Fruit fly (Drosophila melanogaster): Measurements from ENCODE around the gene Acbp3.

Gene Acbp3

DNA sequence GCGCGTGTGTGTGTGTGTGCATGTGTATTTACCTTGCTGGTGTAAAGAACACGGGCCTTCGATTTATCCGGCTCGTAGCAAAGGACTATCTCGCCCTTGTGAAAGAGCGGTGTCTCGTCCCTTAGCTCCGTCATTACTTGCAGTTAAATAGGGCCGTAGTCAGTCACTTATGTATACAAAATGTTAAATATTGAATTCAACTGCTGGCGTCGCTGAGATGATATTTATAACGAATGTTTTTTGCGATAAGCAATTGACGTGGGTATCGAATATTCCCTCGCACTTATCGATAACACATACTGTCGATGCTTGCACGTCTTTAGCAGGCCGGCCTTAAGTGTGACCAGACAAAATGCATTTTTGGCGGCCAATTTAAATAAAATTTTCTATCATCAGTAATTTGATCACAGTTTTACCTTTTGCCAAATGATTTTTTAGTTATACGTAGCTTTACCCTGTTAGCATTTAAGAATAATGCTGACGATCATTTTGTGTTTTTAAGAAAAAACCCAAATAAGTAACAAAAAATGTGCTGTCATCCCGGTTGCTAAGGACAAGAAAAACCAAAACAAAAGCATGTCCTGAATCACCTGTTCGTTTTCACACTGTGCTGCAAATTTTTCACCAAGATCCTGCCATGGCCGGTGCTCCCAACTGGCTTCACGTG is 5.3 kb upstream of the Acbp3 start, which contains the start of the genes msl-3 and BBS1 (continued):
- TF ChIP-seq D19A (tag; optimal IDR thresholded peaks at IDR 0.05) (no peak), ro (GFP tag; IDR thresholded peaks at IDR 0.05) (no peak), mld (GFP tag; IDR thresholded peaks at IDR 0.05; ENCODE audit: partially characterized antibody) (0 out of 3 replicates have a peak, but pooled peaks have one; percentile 11), Dll (GFP tag; IDR thresholded peaks at IDR 0.05; ENCODE audit: partially characterized antibody) (peak; percentile 79), sna (GFP tag; IDR thresholded peaks at IDR 0.05; ENCODE audit: partially characterized antibody) (peak; percentile 29; the same call in 1 of the 2 replicates), Bgb (GFP tag; IDR thresholded peaks at IDR 0.05; ENCODE audit: partially characterized antibody) (peak; percentile 66; the same call in 1 of the 2 replicates), sug (tag; optimal IDR thresholded peaks at IDR 0.05) (peak; percentile 22), Sin3A (optimal IDR thresholded peaks at IDR 0.05) (peak; percentile 64), CG15514 (GFP tag; optimal IDR thresholded peaks at IDR 0.05) (peak; percentile 76), hb (GFP tag; IDR thresholded peaks at IDR 0.05; ENCODE audit: partially characterized antibody) (0 out of 3 replicates have a peak, but pooled peaks have one; percentile 61), cg (GFP tag; optimal IDR thresholded peaks at IDR 0.05) (peak; percentile 90), CG34224 (GFP tag; IDR thresholded peaks at IDR 0.05; ENCODE audit: partially characterized antibody) (peak; percentile 69), unc-4 (GFP tag; IDR thresholded peaks at IDR 0.05; ENCODE audit: partially characterized antibody) (peak; percentile 61), CG3281 (GFP tag; optimal IDR thresholded peaks at IDR 0.05) (peak; percentile 2), MBD-R2 (GFP tag; IDR thresholded peaks at IDR 0.05) (peak; percentile 69), stwl (tag; optimal IDR thresholded peaks at IDR 0.05) (peak; percentile 88), CG9797 (GFP tag; optimal IDR thresholded peaks at IDR 0.05) (peak; percentile 86), zen (tag; optimal IDR thresholded peaks at IDR 0.05) (peak; percentile 28), YL-1 (GFP tag; optimal IDR thresholded peaks at IDR 0.05) (peak; percentile 86), Hr51 (GFP tag; optimal IDR thresholded peaks at IDR 0.05) (no peak), inv (GFP tag; IDR thresholded peaks at IDR 0.05; ENCODE audit: partially characterized antibody) (peak; percentile 33; the same call in 1 of the 2 replicates), sens (GFP tag) (peak; percentile 73), BEAF-32 (GFP tag; optimal IDR thresholded peaks at IDR 0.05) (peak; percentile 71), pho (GFP tag; optimal IDR thresholded peaks at IDR 0.05) (peak; percentile 9), bbx (GFP tag; IDR thresholded peaks at IDR 0.05; ENCODE audit: partially characterized antibody) (peak; percentile 66; the same call in 1 of the 2 replicates), amos (GFP tag; IDR thresholded peaks at IDR 0.05; ENCODE audit: partially characterized antibody) (peak; percentile 72), ewg (GFP tag; optimal IDR thresholded peaks at IDR 0.05) (peak; percentile 47), CG5245 (GFP tag; optimal IDR thresholded peaks at IDR 0.05) (no peak), ab (GFP tag; optimal IDR thresholded peaks at IDR 0.05) (no peak), Sry-δ (GFP tag; optimal IDR thresholded peaks at IDR 0.05) (peak; percentile 97), CG12744 (GFP tag; optimal IDR thresholded peaks at IDR 0.05) (no peak), hbn (GFP tag; IDR thresholded peaks at IDR 0.05; ENCODE audit: partially characterized antibody) (0 out of 2 replicates have a peak, but pooled peaks have one; percentile 52), CG4617 (GFP tag; optimal IDR thresholded peaks at IDR 0.05; ENCODE audit: borderline replicate concordance) (peak; percentile 84), CG1603 (tag; optimal IDR thresholded peaks at IDR 0.05) (peak; percentile 71), az2 (GFP tag; optimal IDR thresholded peaks at IDR 0.05) (no peak)

DNA sequence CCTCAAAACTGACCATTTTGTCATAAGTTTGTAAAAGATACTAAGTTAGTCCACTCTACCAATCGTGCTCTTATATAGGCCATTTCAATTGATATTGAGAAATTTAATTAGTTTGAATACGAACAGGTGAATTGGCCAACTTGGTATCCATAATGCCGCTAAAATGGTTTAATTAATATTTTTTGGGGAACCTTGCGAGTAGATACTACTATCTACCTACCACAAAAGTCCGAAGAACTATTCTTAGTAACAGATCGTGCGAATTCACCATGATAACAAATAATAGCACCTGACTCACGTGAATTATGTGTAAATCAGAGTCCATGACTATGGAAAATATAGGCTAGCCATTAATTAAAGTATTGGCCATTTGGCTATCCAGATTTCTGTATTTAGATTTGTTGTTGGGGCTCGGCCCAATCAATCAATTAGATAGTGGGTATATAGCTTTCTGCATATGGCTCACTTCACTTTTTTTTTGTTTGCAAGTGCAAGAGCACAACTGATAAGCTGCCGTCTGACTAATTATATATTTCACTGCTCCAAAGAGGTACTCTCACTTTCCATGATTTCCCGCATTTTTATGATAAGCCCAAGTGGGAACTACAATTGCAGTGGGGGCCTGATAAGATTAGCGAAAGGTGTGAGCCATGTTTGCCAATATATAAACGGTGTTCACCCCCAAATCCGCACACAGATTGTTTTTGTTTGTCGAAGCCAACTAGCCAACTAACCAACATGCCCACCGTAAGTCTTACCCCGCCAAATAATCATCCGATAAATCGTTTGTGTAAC is 2.3 kb upstream of the Acbp3 start, which contains the start of the genes Acbp4 and Acbp6:
Gene Acbp4 (minus strand): TSS at position 51 of the 795 bp plus-strand sequence.
Gene Acbp6 (plus strand): TSS at position 690 of the 795 bp plus-strand sequence.
- TF ChIP-seq CG2116 (GFP tag; optimal IDR thresholded peaks at IDR 0.05): no peak
- TF ChIP-seq sug (tag; optimal IDR thresholded peaks at IDR 0.05): peak; percentile 65
- TF ChIP-seq bsh (GFP tag; optimal IDR thresholded peaks at IDR 0.05): no peak
- peak; percentile 25 for TF ChIP-seq lab (GFP tag; optimal IDR thresholded peaks at IDR 0.05)
- TF ChIP-seq CG11695 (GFP tag; IDR thresholded peaks at IDR 0.05): 0 out of 3 replicates have a peak, but pooled peaks have one; percentile 10
- peak; percentile 29 for TF ChIP-seq cwo (GFP tag; optimal IDR thresholded peaks at IDR 0.05)
- no peak for TF ChIP-seq Deaf1 (tag; optimal IDR thresholded peaks at IDR 0.05)
- TF ChIP-seq mirr (GFP tag; optimal IDR thresholded peaks at IDR 0.05): peak; percentile 66
- TF ChIP-seq exex (tag; optimal IDR thresholded peaks at IDR 0.05): peak; percentile 81
- TF ChIP-seq pita (GFP tag; optimal IDR thresholded peaks at IDR 0.05): no peak
- 0 out of 4 replicates have a peak, but pooled peaks have one; percentile 61 for TF ChIP-seq chinmo (GFP tag; IDR thresholded peaks at IDR 0.05; ENCODE audit: partially characterized antibody)

Data from whole organism, embryonic.